Worm (Caenorhabditis elegans): ENCODE measurements around the gene madd-3.

The madd-3 gene

ce11 chrX:14247436-14248103 lies 48.9 kb downstream of the madd-3 start, which contains the start of gene K04C1.5:
K04C1.5 (plus strand) TSS chrX:14248053.
- TF ChIP-seq nhr-67 (tag; optimal IDR thresholded peaks at IDR 0.05) (no peak), pqm-1 (tag; optimal IDR thresholded peaks at IDR 0.05) (no peak), mml-1 (tag; optimal IDR thresholded peaks at IDR 0.05) (no peak), nfya-1 (tag; optimal IDR thresholded peaks at IDR 0.05; ENCODE audit: insufficient read depth) (no peak), fos-1 (tag; optimal IDR thresholded peaks at IDR 0.05) (no peak), lin-15B (tag; optimal IDR thresholded peaks at IDR 0.05) (no peak), nhr-43 (tag; optimal IDR thresholded peaks at IDR 0.05; ENCODE audit: poor library complexity, severe bottlenecking) (no peak), skn-1 (tag; optimal IDR thresholded peaks at IDR 0.05) (no peak), nhr-25 (tag; optimal IDR thresholded peaks at IDR 0.05) (no peak), ama-1 (optimal IDR thresholded peaks at IDR 0.05) (no peak), unc-39 (tag; optimal IDR thresholded peaks at IDR 0.05) (no peak), egl-5 (tag; optimal IDR thresholded peaks at IDR 0.05) (no peak), ztf-11 (tag; optimal IDR thresholded peaks at IDR 0.05) (no peak), zag-1 (tag; optimal IDR thresholded peaks at IDR 0.05) (no peak), nhr-12 (tag; optimal IDR thresholded peaks at IDR 0.05) (no peak), daf-12 (tag; optimal IDR thresholded peaks at IDR 0.05) (no peak)

DNA sequence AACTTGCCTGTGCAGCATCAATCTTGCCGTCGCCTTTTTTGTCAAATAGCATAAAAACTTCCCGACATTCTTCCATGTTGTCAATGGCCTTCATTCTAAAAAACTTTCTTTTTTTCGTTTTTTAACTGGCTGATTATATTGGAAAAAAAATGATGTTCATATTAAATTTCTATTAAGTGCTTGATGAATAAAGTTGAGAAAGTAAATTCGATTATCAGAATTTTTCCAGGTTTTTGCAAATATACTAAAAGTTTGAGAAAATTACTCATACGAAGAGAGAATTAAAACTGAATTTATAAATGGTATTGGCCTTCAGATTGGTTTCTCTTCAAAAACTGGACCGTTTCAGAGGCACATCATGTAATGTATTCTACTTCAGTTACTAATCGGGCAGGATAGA lies 49.9 kb downstream of the madd-3 start, which contains the start of gene mlc-6:
mlc-6 (minus strand) TSS at position 101 of the 400 bp plus-strand sequence.
- TF ChIP-seq nhr-76 (tag; optimal IDR thresholded peaks at IDR 0.05) (no peak), nhr-12 (tag; optimal IDR thresholded peaks at IDR 0.05) (no peak)

DNA sequence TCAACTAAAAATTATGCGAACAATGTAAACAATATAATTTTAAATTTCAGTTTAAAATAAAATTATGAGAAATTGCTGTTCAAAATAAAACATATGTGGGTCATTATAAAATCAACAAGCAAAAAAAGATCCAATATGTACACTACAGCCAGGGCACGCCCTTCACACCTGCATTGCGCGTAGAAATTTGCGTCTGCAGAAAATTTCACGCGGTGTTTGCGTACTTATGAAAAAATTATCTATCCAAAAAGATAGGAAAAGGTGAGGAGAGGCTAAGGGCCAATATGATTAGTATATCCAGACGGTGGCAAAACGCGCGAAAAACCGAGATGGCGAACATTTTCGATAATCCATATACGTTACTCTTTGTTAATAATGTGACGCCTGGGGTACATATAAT lies 52.0 kb downstream of the madd-3 start:
- TF ChIP-seq unc-39 (tag; optimal IDR thresholded peaks at IDR 0.05) (no peak), elt-2 (tag; optimal IDR thresholded peaks at IDR 0.05) (peak; percentile 21)

- TF ChIP-seq nfya-1 (tag; optimal IDR thresholded peaks at IDR 0.05; ENCODE audit: insufficient read depth) (no peak), elt-2 (tag; optimal IDR thresholded peaks at IDR 0.05) (peak; percentile 3)
Measured at ce11 chrX:14243345-14243961, 53.0 kb downstream of the madd-3 start, which contains the start of gene K04C1.3. K04C1.3 (minus strand) TSS chrX:14243395.

- no peak for TF ChIP-seq nhr-25 (tag; optimal IDR thresholded peaks at IDR 0.05)
- no peak for TF ChIP-seq ZK546.5 (tag; optimal IDR thresholded peaks at IDR 0.05)
- TF ChIP-seq ceh-9 (tag; optimal IDR thresholded peaks at IDR 0.05): no peak
- TF ChIP-seq zag-1 (tag; optimal IDR thresholded peaks at IDR 0.05): no peak
- no peak for TF ChIP-seq elt-1 (tag; optimal IDR thresholded peaks at IDR 0.05)
Measured at ce11 chrX:14241531-14241930, 54.9 kb downstream of the madd-3 start.

DNA sequence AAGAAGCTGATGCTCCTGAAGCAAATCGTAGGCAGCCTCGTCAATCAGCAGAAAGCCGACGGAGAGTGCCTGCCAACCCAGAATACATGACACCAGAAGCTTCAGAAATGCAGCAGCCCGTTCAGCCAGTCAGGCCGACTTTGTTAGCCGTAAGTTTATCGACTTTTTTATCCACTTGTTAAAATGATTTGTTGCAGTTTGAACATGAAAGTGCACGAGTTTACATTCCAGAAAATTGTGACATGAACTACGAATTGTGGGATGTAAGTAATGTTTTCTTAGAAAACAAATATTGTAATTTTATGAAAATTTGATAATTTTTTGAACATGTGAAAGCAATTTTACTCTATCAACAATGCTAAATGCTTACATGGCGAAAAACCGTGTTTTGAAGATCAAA lies 56.3 kb downstream of the madd-3 start:
- no peak for TF ChIP-seq elt-3 (tag; optimal IDR thresholded peaks at IDR 0.05)
- no peak for TF ChIP-seq ceh-28 (tag; optimal IDR thresholded peaks at IDR 0.05)
- no peak for TF ChIP-seq pha-4 (tag; optimal IDR thresholded peaks at IDR 0.05)
- no peak for TF ChIP-seq ZK546.5 (tag; optimal IDR thresholded peaks at IDR 0.05)
- no peak for TF ChIP-seq nhr-237 (tag; optimal IDR thresholded peaks at IDR 0.05)
- TF ChIP-seq egl-27 (tag; optimal IDR thresholded peaks at IDR 0.05): no peak
- no peak for TF ChIP-seq eor-1 (tag; optimal IDR thresholded peaks at IDR 0.05)
- TF ChIP-seq hmg-11 (tag; optimal IDR thresholded peaks at IDR 0.05): no peak

- TF ChIP-seq hmg-11 (tag; optimal IDR thresholded peaks at IDR 0.05) (peak; percentile 73), pha-4 (tag; optimal IDR thresholded peaks at IDR 0.05) (peak; percentile 75), mml-1 (tag; optimal IDR thresholded peaks at IDR 0.05) (no peak), ztf-4 (tag; optimal IDR thresholded peaks at IDR 0.05) (no peak), lin-39 (tag; optimal IDR thresholded peaks at IDR 0.05) (peak; percentile 42), jun-1 (tag; optimal IDR thresholded peaks at IDR 0.05) (peak; percentile 4), pqm-1 (tag; optimal IDR thresholded peaks at IDR 0.05) (peak; percentile 44), elt-2 (tag; optimal IDR thresholded peaks at IDR 0.05) (peak; percentile 58), nhr-25 (tag; optimal IDR thresholded peaks at IDR 0.05) (peak; percentile 9), zag-1 (tag; optimal IDR thresholded peaks at IDR 0.05) (no peak), ama-1 (optimal IDR thresholded peaks at IDR 0.05) (no peak), ceh-28 (tag; optimal IDR thresholded peaks at IDR 0.05) (peak; percentile 61), nfya-1 (tag; optimal IDR thresholded peaks at IDR 0.05; ENCODE audit: insufficient read depth) (peak; percentile 50), nhr-43 (tag; optimal IDR thresholded peaks at IDR 0.05; ENCODE audit: poor library complexity, severe bottlenecking) (no peak)
Measured at ce11 chrX:14238291-14238758, 58.1 kb downstream of the madd-3 start, which contains the start of gene K04C1.2. K04C1.2 (plus strand) TSS chrX:14238708.

Measured in whole organism, L3 larva.